Worm (Caenorhabditis elegans): ENCODE data around the gene F57A8.6.

The F57A8.6 gene

ce11 chrV:10039837-10040236 is 33.9 kb downstream of the F57A8.6 start (continued):
- TF ChIP-seq let-607 (tag; optimal IDR thresholded peaks at IDR 0.05): peak in 1 of 2 experiments; percentile 27
- no peak for TF ChIP-seq hrde-1 (tag; optimal IDR thresholded peaks at IDR 0.05; ENCODE audit: borderline replicate concordance)
- peak; percentile 69 for TF ChIP-seq dox-1 (GFP tag; IDR thresholded peaks at IDR 0.05)
- 0 out of 2 replicates have a peak, but pooled peaks have one; percentile 15 for TF ChIP-seq C06A6.2 (GFP tag; conservative IDR thresholded peaks at IDR 0.05)
- no peak for TF ChIP-seq Y95B8A.8 (GFP tag; IDR thresholded peaks at IDR 0.05)
- 0 out of 2 replicates have a peak, but pooled peaks have one; percentile 33 for TF ChIP-seq K11D2.4 (GFP tag; IDR thresholded peaks at IDR 0.05)
- TF ChIP-seq nhr-120 (GFP tag; IDR thresholded peaks at IDR 0.05): no peak
- TF ChIP-seq xnd-1 (tag; optimal IDR thresholded peaks at IDR 0.05): no peak
- no peak for TF ChIP-seq snpc-1.1 (tag; optimal IDR thresholded peaks at IDR 0.05; ENCODE audit: insufficient read depth)
- no peak for TF ChIP-seq F39B2.1 (GFP tag; IDR thresholded peaks at IDR 0.05)
- TF ChIP-seq snpc-3.4 (tag; optimal IDR thresholded peaks at IDR 0.05): no peak
- TF ChIP-seq sptf-2 (GFP tag; optimal IDR thresholded peaks at IDR 0.05): peak; percentile 13
- TF ChIP-seq pbrm-1 (GFP tag; IDR thresholded peaks at IDR 0.05): 0 out of 2 replicates have a peak, but pooled peaks have one; percentile 36
- no peak for TF ChIP-seq F33H1.4 (GFP tag; IDR thresholded peaks at IDR 0.05)
- TF ChIP-seq fkh-3 (tag; optimal IDR thresholded peaks at IDR 0.05): no peak
- TF ChIP-seq bed-2 (GFP tag; IDR thresholded peaks at IDR 0.05): no peak
- TF ChIP-seq rpc-1 (optimal IDR thresholded peaks at IDR 0.05): no peak
- no peak for TF ChIP-seq rpc-1 (tag; optimal IDR thresholded peaks at IDR 0.05)
- TF ChIP-seq die-1 (tag; optimal IDR thresholded peaks at IDR 0.05): no peak
- TF ChIP-seq nhr-90 (tag; optimal IDR thresholded peaks at IDR 0.05): no peak
- peak; percentile 19 for TF ChIP-seq ztf-18 (tag; optimal IDR thresholded peaks at IDR 0.05)
- no peak for TF ChIP-seq unc-130 (GFP tag; optimal IDR thresholded peaks at IDR 0.05)
- peak; percentile 46 for TF ChIP-seq chd-7 (tag; optimal IDR thresholded peaks at IDR 0.05)
- TF ChIP-seq egl-18 (GFP tag; IDR thresholded peaks at IDR 0.05): no peak
- no peak for TF ChIP-seq lsl-1 (GFP tag; optimal IDR thresholded peaks at IDR 0.05)
- no peak for TF ChIP-seq F57A8.1 (GFP tag; optimal IDR thresholded peaks at IDR 0.05)
- TF ChIP-seq lin-54 (GFP tag; optimal IDR thresholded peaks at IDR 0.05): peak; percentile 36
- TF ChIP-seq repo-1 (tag; optimal IDR thresholded peaks at IDR 0.05): no peak
- TF ChIP-seq ama-1 (optimal IDR thresholded peaks at IDR 0.05): no peak
- TF ChIP-seq ama-1 (GFP tag; optimal IDR thresholded peaks at IDR 0.05): no peak

- TF ChIP-seq sdz-38 (tag; optimal IDR thresholded peaks at IDR 0.05) (no peak), K12H6.12 (tag; optimal IDR thresholded peaks at IDR 0.05) (no peak), Y95B8A.8 (GFP tag; IDR thresholded peaks at IDR 0.05) (no peak), lin-40 (tag; optimal IDR thresholded peaks at IDR 0.05) (no peak)
Observed at ce11 chrV:10037040-10037439, 36.7 kb downstream of the F57A8.6 start, which contains the start of gene F57A8.1. TSS of gene F57A8.1 (plus strand) at chrV:10037340.

- no peak for TF ChIP-seq let-526 (GFP tag; IDR thresholded peaks at IDR 0.05)
- no peak for TF ChIP-seq nhr-27 (tag; optimal IDR thresholded peaks at IDR 0.05)
- no peak for TF ChIP-seq Y95B8A.8 (GFP tag; IDR thresholded peaks at IDR 0.05)
- TF ChIP-seq snpc-1.3 (tag; optimal IDR thresholded peaks at IDR 0.05; ENCODE audit: insufficient read depth): no peak
- TF ChIP-seq ceh-79 (tag; optimal IDR thresholded peaks at IDR 0.05): no peak
- TF ChIP-seq hlh-26 (GFP tag; conservative IDR thresholded peaks at IDR 0.05): no peak
- no peak for TF ChIP-seq F52B5.7 (tag; optimal IDR thresholded peaks at IDR 0.05)
- peak; percentile 66 for TF ChIP-seq somi-1 (GFP tag; optimal IDR thresholded peaks at IDR 0.05)
- no peak for TF ChIP-seq ztf-26 (tag; optimal IDR thresholded peaks at IDR 0.05)
- no peak for TF ChIP-seq B0336.3 (GFP tag; IDR thresholded peaks at IDR 0.05)
- no peak for TF ChIP-seq athp-1 (tag; optimal IDR thresholded peaks at IDR 0.05)
- TF ChIP-seq madf-3 (GFP tag; IDR thresholded peaks at IDR 0.05): no peak
- TF ChIP-seq rpc-1 (optimal IDR thresholded peaks at IDR 0.05): no peak
- TF ChIP-seq rpc-1 (tag; optimal IDR thresholded peaks at IDR 0.05): no peak
- no peak for TF ChIP-seq F23B12.7 (tag; optimal IDR thresholded peaks at IDR 0.05; ENCODE audit: insufficient read depth)
- no peak for TF ChIP-seq F39B2.1 (GFP tag; IDR thresholded peaks at IDR 0.05)
- TF ChIP-seq B0035.1 (tag; optimal IDR thresholded peaks at IDR 0.05): no peak
- no peak for TF ChIP-seq nhr-80 (tag; optimal IDR thresholded peaks at IDR 0.05)
- TF ChIP-seq B0019.2 (GFP tag; conservative IDR thresholded peaks at IDR 0.05): no peak
Observed at ce11 chrV:10036275-10036674, 37.4 kb downstream of the F57A8.6 start, which contains the start of gene T06E8.2. TSS of gene T06E8.2 (minus strand) at chrV:10036413.

Measured in whole organism, young adult.